Fruit fly (Drosophila melanogaster) whole organism, embryonic: Measurements from ENCODE around the gene CG14820.
A peak's percentile ranks its signal among the peaks of the same experiment; 100 is the strongest.

Source experiments
- Adf1 ChIP-seq: fragments of 200-800 bp; sonication (Bioruptor generic); IDR thresholded peaks from 2 replicates; pipeline ENCODE4 v1.3.6; 2022; ENCODE audit warnings: missing biosample characterization, missing genetic modification characterization
- Aef1 ChIP-seq: fragments of 200-800 bp; sonication (Bioruptor generic); IDR thresholded peaks from 3 replicates; pipeline ENCODE4 v1.3.6; 2022; ENCODE audit warnings: missing biosample characterization, missing genetic modification characterization
- Antp ChIP-seq: fragments of 200-800 bp; sonication (Bioruptor generic); optimal IDR thresholded peaks from 3 replicates; lab custom pipeline; 2016; ENCODE audit warnings: missing biosample characterization, missing genetic modification characterization
- Awh ChIP-seq: fragments of 200-800 bp; sonication (Bioruptor generic); IDR thresholded peaks from 2 replicates; pipeline ENCODE4, ENCODE4 v1.3.6; 2022; ENCODE audit warnings: missing biosample characterization, missing genetic modification characterization
- Bgb ChIP-seq: fragments of 200-800 bp; sonication (Bioruptor generic); IDR thresholded peaks from 2 replicates; pipeline ENCODE4 v1.3.6; 2022; ENCODE audit warnings: missing biosample characterization, missing genetic modification characterization; ENCODE audit not compliant: partially characterized antibody
- CG11696 ChIP-seq: fragments of 200-800 bp; sonication (Bioruptor generic); IDR thresholded peaks from 2 replicates; pipeline ENCODE4 v1.3.6; 2022; ENCODE audit warnings: missing biosample characterization, missing genetic modification characterization
- CG12219 ChIP-seq: fragments of 200-800 bp; sonication (Bioruptor generic); optimal IDR thresholded peaks from 3 replicates; lab custom pipeline; 2018; ENCODE audit warnings: missing biosample characterization, mild to moderate bottlenecking, missing genetic modification characterization
- CG13287 ChIP-seq: fragments of 200-800 bp; sonication (Bioruptor generic); IDR thresholded peaks from 2 replicates; pipeline ENCODE4 v1.3.6; 2022; ENCODE audit warnings: missing biosample characterization, missing genetic modification characterization; ENCODE audit not compliant: partially characterized antibody
- CG13775 ChIP-seq: fragments of 200-800 bp; sonication (Bioruptor generic); optimal IDR thresholded peaks from 3 replicates; lab custom pipeline; 2017; ENCODE audit warnings: missing biosample characterization, mild to moderate bottlenecking, missing genetic modification characterization
- CG13894 ChIP-seq: fragments of 200-800 bp; sonication (Bioruptor generic); optimal IDR thresholded peaks from 3 replicates; lab custom pipeline; 2018; ENCODE audit warnings: missing biosample characterization, mild to moderate bottlenecking, missing genetic modification characterization, moderate library complexity
- CG15269 ChIP-seq: fragments of 200-800 bp; sonication (Bioruptor generic); optimal IDR thresholded peaks from 2 replicates; lab custom pipeline; 2018; ENCODE audit warnings: missing biosample characterization, mild to moderate bottlenecking, missing genetic modification characterization, moderate library complexity
- CG15514 ChIP-seq: fragments of 200-800 bp; sonication (Bioruptor generic); optimal IDR thresholded peaks from 3 replicates; lab custom pipeline; 2017; ENCODE audit warnings: missing biosample characterization, missing genetic modification characterization, mild to moderate bottlenecking, moderate library complexity, missing genetic modification reagents
- CG16813 ChIP-seq: fragments of 200-800 bp; sonication (Bioruptor generic); IDR thresholded peaks from 3 replicates; pipeline ENCODE4 v1.3.6; 2022; ENCODE audit warnings: missing biosample characterization, missing genetic modification characterization; ENCODE audit not compliant: partially characterized antibody
- CG17612 ChIP-seq: fragments of 200-800 bp; sonication (Bioruptor generic); IDR thresholded peaks from 2 replicates; pipeline ENCODE4 v1.3.6; 2022; ENCODE audit warnings: missing biosample characterization, missing genetic modification characterization
- CG2120 ChIP-seq: fragments of 200-800 bp; sonication (Bioruptor generic); optimal IDR thresholded peaks from 3 replicates; lab custom pipeline; 2016; ENCODE audit warnings: missing biosample characterization, missing genetic modification characterization
- CG33557 ChIP-seq: fragments of 200-800 bp; sonication (Bioruptor generic); optimal IDR thresholded peaks from 2 replicates; lab custom pipeline; 2019; ENCODE audit warnings: missing biosample characterization, mild to moderate bottlenecking, missing genetic modification characterization, moderate library complexity
- CG3726 ChIP-seq: fragments of 200-800 bp; sonication (Bioruptor generic); IDR thresholded peaks from 3 replicates; pipeline ENCODE4, ENCODE4 v1.3.6; 2022; ENCODE audit warnings: missing biosample characterization, missing genetic modification characterization
- CG6689 ChIP-seq: fragments of 200-800 bp; sonication (Bioruptor generic); IDR thresholded peaks from 2 replicates; pipeline ENCODE4 v1.3.6; 2022; ENCODE audit warnings: missing biosample characterization, missing genetic modification characterization
- CG7928 ChIP-seq: fragments of 200-800 bp; sonication (Bioruptor generic); optimal IDR thresholded peaks from 2 replicates; lab custom pipeline; 2017; ENCODE audit warnings: missing biosample characterization, mild to moderate bottlenecking, missing genetic modification characterization
- CG8290 ChIP-seq, 3 experiments: fragments of 200-800 bp; sonication (Bioruptor generic); optimal IDR thresholded peaks; 2 replicates each; lab custom pipeline; 2016 to 2019; ENCODE audit warnings: missing biosample characterization in 3 of 3, missing genetic modification characterization in 3 of 3, mild to moderate bottlenecking in 2 of 3, moderate library complexity in 1 of 3
- CG8388 ChIP-seq: fragments of 200-800 bp; sonication (Bioruptor generic); optimal IDR thresholded peaks from 2 replicates; lab custom pipeline; 2019; ENCODE audit warnings: missing biosample characterization, mild to moderate bottlenecking, missing genetic modification characterization, moderate library complexity
- CG8478 ChIP-seq: fragments of >200 bp; optimal IDR thresholded peaks from 2 replicates; lab custom pipeline; 2018
- CG9727 ChIP-seq: fragments of 200-800 bp; sonication (Bioruptor generic); optimal IDR thresholded peaks from 3 replicates; lab custom pipeline; 2017; ENCODE audit warnings: missing biosample characterization, mild to moderate bottlenecking, missing genetic modification characterization
- CG9932 ChIP-seq: fragments of 200-800 bp; sonication (Bioruptor generic); IDR thresholded peaks from 2 replicates; pipeline ENCODE4 v1.3.6; 2022; ENCODE audit warnings: missing biosample characterization, missing genetic modification characterization
- CTCF ChIP-seq: fragments of 200-800 bp; sonication (Bioruptor generic); optimal IDR thresholded peaks from 2 replicates; lab custom pipeline; 2017; ENCODE audit warnings: missing biosample characterization, mild to moderate bottlenecking, missing genetic modification characterization, moderate library complexity
- Ets65A ChIP-seq: fragments of 200-800 bp; sonication (Bioruptor generic); peaks from one replicate; lab custom pipeline; 2016; ENCODE audit warnings: missing biosample characterization, missing genetic modification characterization
- Hmx ChIP-seq: fragments of 200-800 bp; sonication (Bioruptor generic); optimal IDR thresholded peaks from 2 replicates; lab custom pipeline; 2016; ENCODE audit warnings: missing biosample characterization, missing genetic modification characterization
- Lhr ChIP-seq: fragments of 200-800 bp; sonication (Bioruptor generic); optimal IDR thresholded peaks from 3 replicates; lab custom pipeline; 2017; ENCODE audit warnings: mild to moderate bottlenecking, missing biosample characterization, missing genetic modification reagents, missing genetic modification characterization
- Med ChIP-seq: fragments of 200-800 bp; sonication (Bioruptor generic); peaks from one replicate; lab custom pipeline; 2016; ENCODE audit warnings: missing biosample characterization, missing genetic modification characterization, mild to moderate bottlenecking, inconsistent platforms, moderate library complexity
- Opbp ChIP-seq: fragments of 200-800 bp; sonication (Bioruptor generic); IDR thresholded peaks from 3 replicates; pipeline ENCODE4 v1.3.6; 2022; ENCODE audit warnings: missing biosample characterization, missing genetic modification characterization; ENCODE audit not compliant: partially characterized antibody
- Scr ChIP-seq: fragments of 200-800 bp; sonication (Bioruptor generic); IDR thresholded peaks from 2 replicates; pipeline ENCODE4 v1.3.6; 2022; ENCODE audit warnings: missing biosample characterization, missing genetic modification characterization; ENCODE audit not compliant: partially characterized antibody
- Six4 ChIP-seq: fragments of 200-800 bp; sonication (Bioruptor generic); optimal IDR thresholded peaks from 2 replicates; lab custom pipeline; 2016; ENCODE audit warnings: missing biosample characterization, missing genetic modification characterization
- bowl ChIP-seq: fragments of 200-800 bp; sonication (Bioruptor generic); IDR thresholded peaks from 2 replicates; pipeline ENCODE4 v1.3.6; 2022; ENCODE audit warnings: missing biosample characterization, missing genetic modification characterization
- cato ChIP-seq: fragments of 200-800 bp; sonication (Bioruptor generic); optimal IDR thresholded peaks from 2 replicates; lab custom pipeline; 2016; ENCODE audit warnings: missing biosample characterization, missing genetic modification characterization, borderline replicate concordance
- eve ChIP-seq, 2 experiments: fragments of >200 bp; optimal IDR thresholded peaks; 2 replicates each; lab custom pipeline; 2017; ENCODE audit warnings: missing biosample characterization in 2 of 2, missing genetic modification characterization in 2 of 2
- exex ChIP-seq: fragments of 200-800 bp; sonication (Bioruptor generic); optimal IDR thresholded peaks from 4 replicates; lab custom pipeline; 2018; ENCODE audit warnings: missing biosample characterization, mild to moderate bottlenecking, missing genetic modification characterization, moderate library complexity
- ftz-f1 ChIP-seq: fragments of 200-800 bp; sonication (Bioruptor generic); optimal IDR thresholded peaks from 2 replicates; lab custom pipeline; 2016; ENCODE audit warnings: missing biosample characterization, missing genetic modification characterization
- gsb ChIP-seq: fragments of 200-800 bp; sonication (Bioruptor generic); IDR thresholded peaks from 2 replicates; pipeline ENCODE4 v1.3.6; 2022; ENCODE audit warnings: missing biosample characterization, missing genetic modification characterization
- hbn ChIP-seq: fragments of 200-800 bp; sonication (Bioruptor generic); IDR thresholded peaks from 2 replicates; pipeline ENCODE4 v1.3.6; 2022; ENCODE audit warnings: missing biosample characterization, missing genetic modification characterization; ENCODE audit not compliant: partially characterized antibody
- ind ChIP-seq: fragments of 200-800 bp; sonication (Bioruptor generic); optimal IDR thresholded peaks from 3 replicates; lab custom pipeline; 2016; ENCODE audit warnings: missing biosample characterization, missing genetic modification characterization
- ken ChIP-seq: fragments of 200-800 bp; sonication (Bioruptor generic); IDR thresholded peaks from 3 replicates; pipeline ENCODE4 v1.3.6; 2022; ENCODE audit warnings: missing biosample characterization, missing genetic modification characterization
- pb ChIP-seq: fragments of 200-800 bp; sonication (Bioruptor generic); optimal IDR thresholded peaks from 3 replicates; lab custom pipeline; 2016; ENCODE audit warnings: missing biosample characterization, missing genetic modification characterization
- pzg ChIP-seq: fragments of 200-800 bp; sonication (Bioruptor generic); optimal IDR thresholded peaks from 3 replicates; lab custom pipeline; 2018; ENCODE audit warnings: missing biosample characterization, mild to moderate bottlenecking, missing genetic modification characterization, moderate library complexity
- row ChIP-seq: fragments of 200-800 bp; sonication (Bioruptor generic); IDR thresholded peaks from 3 replicates; pipeline ENCODE4 v1.3.6; 2022; ENCODE audit warnings: missing biosample characterization, missing genetic modification characterization
- toy ChIP-seq: fragments of 200-800 bp; sonication (Bioruptor generic); IDR thresholded peaks from 2 replicates; pipeline ENCODE4 v1.3.6; 2022; ENCODE audit warnings: missing biosample characterization, missing genetic modification characterization
- ttk ChIP-seq: fragments of 200-800 bp; sonication (Bioruptor generic); IDR thresholded peaks from 2 replicates; pipeline ENCODE4 v2.1.2; 2022; ENCODE audit warnings: missing biosample characterization, missing genetic modification characterization
- vfl ChIP-seq: fragments of 200-800 bp; sonication (Bioruptor generic); optimal IDR thresholded peaks from 2 replicates; lab custom pipeline; 2016; ENCODE audit warnings: missing biosample characterization, missing genetic modification characterization
- zen ChIP-seq: fragments of 200-800 bp; sonication (Bioruptor generic); optimal IDR thresholded peaks from 3 replicates; lab custom pipeline; 2018; ENCODE audit warnings: missing biosample characterization, mild to moderate bottlenecking, missing genetic modification characterization, moderate library complexity
- zen2 ChIP-seq: fragments of 200-800 bp; sonication (Bioruptor generic); IDR thresholded peaks from 3 replicates; pipeline ENCODE4 v1.3.6; 2022; ENCODE audit warnings: missing biosample characterization, missing genetic modification characterization; ENCODE audit not compliant: partially characterized antibody
- zfh1 ChIP-seq: fragments of 200-800 bp; sonication (Bioruptor generic); IDR thresholded peaks from 3 replicates; pipeline ENCODE4 v1.3.6; 2022; ENCODE audit warnings: missing biosample characterization, missing genetic modification characterization

The CG14820 gene

dm6 chr3L:6942103-6942830, 9.5 kb downstream of the CG14820 start:
- peak; percentile 33 for TF ChIP-seq Scr (GFP tag; lab: Robert Waterston, UW)
- TF ChIP-seq CG16813 (GFP tag; lab: Robert Waterston, UW) = peak; percentile 27; the same call in 1 of the 3 replicates
- TF ChIP-seq vfl = no peak
- peak; percentile 92 for TF ChIP-seq CTCF
- TF ChIP-seq Awh (GFP tag; lab: Robert Waterston, UW) = no peak
- TF ChIP-seq row (GFP tag; lab: Robert Waterston, UW) = no peak
- no peak for TF ChIP-seq CG15269
- TF ChIP-seq ftz-f1 (GFP tag; lab: Kevin White, UChicago) = peak; percentile 21
- no peak for TF ChIP-seq Adf1 (GFP tag; lab: Robert Waterston, UW)
- TF ChIP-seq CG8388 (GFP tag; lab: Kevin White, UChicago) = no peak
- no peak for TF ChIP-seq zen (tag; lab: Kevin White, UChicago)
- TF ChIP-seq CG13287 (GFP tag; lab: Robert Waterston, UW) = peak; percentile 77
- TF ChIP-seq CG15514 (GFP tag; lab: Kevin White, UChicago) = no peak
- TF ChIP-seq toy (GFP tag; lab: Robert Waterston, UW) = no peak
- no peak for TF ChIP-seq gsb (GFP tag; lab: Robert Waterston, UW)
- TF ChIP-seq Aef1 = no peak
- 0 out of 3 replicates have a peak, but pooled peaks have one; percentile 13 for TF ChIP-seq zfh1 (GFP tag; lab: Robert Waterston, UW)
- no peak for TF ChIP-seq Six4 (GFP tag; lab: Kevin White, UChicago)
- no peak for TF ChIP-seq bowl
- TF ChIP-seq CG2120 (GFP tag; lab: Kevin White, UChicago) = no peak
- TF ChIP-seq CG3726 (GFP tag; lab: Robert Waterston, UW) = no peak
- no peak for TF ChIP-seq Hmx (GFP tag; lab: Kevin White, UChicago)
- TF ChIP-seq zen2 (GFP tag; lab: Robert Waterston, UW) = peak; percentile 20; the same call in 1 of the 3 replicates
- TF ChIP-seq CG11696 (GFP tag; lab: Robert Waterston, UW) = no peak
- TF ChIP-seq CG13775 (GFP tag; lab: Kevin White, UChicago) = no peak
- no peak for TF ChIP-seq cato
- TF ChIP-seq Med (GFP tag; lab: Kevin White, UChicago) = peak; percentile 51
- TF ChIP-seq Bgb (GFP tag; lab: Robert Waterston, UW) = peak; percentile 44; the same call in 1 of the 2 replicates
- no peak for TF ChIP-seq CG9727
- TF ChIP-seq CG9932 = no peak
- TF ChIP-seq CG7928 (GFP tag; lab: Kevin White, UChicago) = no peak
- TF ChIP-seq eve (GFP tag; optimal IDR thresholded peaks at IDR 0.05; lab: Kevin White, UChicago) = no peak
- TF ChIP-seq CG17612 = no peak
- peak; percentile 34 for TF ChIP-seq Ets65A (GFP tag; lab: Kevin White, UChicago)
- TF ChIP-seq Opbp (GFP tag; lab: Robert Waterston, UW) = peak; percentile 43; the same call in 2 of the 3 replicates
- no peak for TF ChIP-seq pb
- peak; percentile 1 for TF ChIP-seq CG8478 (lab: Kevin White, UChicago)
- peak; percentile 21 for TF ChIP-seq pzg (GFP tag; lab: Kevin White, UChicago)
- TF ChIP-seq CG8290 (GFP tag; optimal IDR thresholded peaks at IDR 0.05; lab: Kevin White, UChicago) = no peak
- TF ChIP-seq CG8290 (tag; optimal IDR thresholded peaks at IDR 0.05; lab: Kevin White, UChicago) = no peak
- TF ChIP-seq ken = no peak
- peak; percentile 37; the same call in 1 of the 2 replicates for TF ChIP-seq hbn (GFP tag; lab: Robert Waterston, UW)
- TF ChIP-seq Lhr (GFP tag; lab: Kevin White, UChicago) = peak; percentile 6
- TF ChIP-seq CG12219 = no peak
- no peak for TF ChIP-seq CG6689
- peak; percentile 68; the same call in 1 of the 2 replicates for TF ChIP-seq ttk (GFP tag; lab: Robert Waterston, UW)
- TF ChIP-seq Antp = no peak
- TF ChIP-seq CG13894 (tag; lab: Kevin White, UChicago) = no peak
- TF ChIP-seq ind = no peak
- no peak for TF ChIP-seq CG33557 (GFP tag; lab: Kevin White, UChicago)
- no peak for TF ChIP-seq exex
